Worm (Caenorhabditis elegans) whole organism, mixed stage, embryonic: Measurements from ENCODE around the gene cdc-25.3.

Source experiments
- M03D4.4 ChIP-seq: sonication (generic microtip); optimal IDR thresholded peaks from 2 replicates; lab custom pipeline; 2017; ENCODE audit warnings: mild to moderate bottlenecking, missing genetic modification characterization, missing compliant biosample characterization
- bed-3 ChIP-seq: fragments of 200-800 bp; sonication (Bioruptor generic); optimal IDR thresholded peaks from 3 replicates; lab custom pipeline; 2018; ENCODE audit warnings: mild to moderate bottlenecking, missing genetic modification characterization, moderate library complexity, missing compliant biosample characterization
- blmp-1 ChIP-seq: fragments of 150-350 bp; optimal IDR thresholded peaks from 2 replicates; lab custom pipeline; 2014; ENCODE audit warnings: missing biosample characterization, missing genetic modification characterization
- ceh-39 ChIP-seq: fragments of 150-350 bp; optimal IDR thresholded peaks from 2 replicates; lab custom pipeline; 2014; ENCODE audit warnings: missing biosample characterization, missing genetic modification characterization
- ceh-43 ChIP-seq: fragments of 200-800 bp; sonication (Bioruptor generic); optimal IDR thresholded peaks from 2 replicates; lab custom pipeline; 2018; ENCODE audit warnings: mild to moderate bottlenecking, missing genetic modification characterization, moderate library complexity, missing compliant biosample characterization
- ceh-83 ChIP-seq: fragments of 200-800 bp; sonication (Bioruptor generic); optimal IDR thresholded peaks from 2 replicates; lab custom pipeline; 2018; ENCODE audit warnings: mild to moderate bottlenecking, missing genetic modification characterization, missing compliant biosample characterization
- ces-1 ChIP-seq: fragments of 150-350 bp; optimal IDR thresholded peaks from 2 replicates; lab custom pipeline; 2014; ENCODE audit warnings: missing biosample characterization, missing genetic modification reagents, missing genetic modification characterization
- cnd-1 ChIP-seq: fragments of 200-800 bp; sonication (Bioruptor generic); optimal IDR thresholded peaks from 2 replicates; lab custom pipeline; 2018; ENCODE audit warnings: mild to moderate bottlenecking, missing genetic modification characterization, missing compliant biosample characterization
- drap-1 ChIP-seq: fragments of 200-800 bp; sonication (Bioruptor generic); optimal IDR thresholded peaks from 3 replicates; lab custom pipeline; 2018; ENCODE audit warnings: mild to moderate bottlenecking, missing genetic modification characterization, missing compliant biosample characterization
- elt-1 ChIP-seq: sonication (generic microtip); optimal IDR thresholded peaks from 2 replicates; lab custom pipeline; 2017; ENCODE audit warnings: missing genetic modification characterization, mild to moderate bottlenecking, missing compliant biosample characterization, antibody characterized with exemption, moderate library complexity, borderline replicate concordance; ENCODE audit not compliant: insufficient read depth
- elt-3 ChIP-seq: fragments of 150-350 bp; optimal IDR thresholded peaks from 2 replicates; lab custom pipeline; 2014; ENCODE audit warnings: missing biosample characterization, missing genetic modification characterization
- flh-1 ChIP-seq: fragments of 200-800 bp; sonication (Bioruptor generic); optimal IDR thresholded peaks from 2 replicates; lab custom pipeline; 2018; ENCODE audit warnings: mild to moderate bottlenecking, missing genetic modification characterization, moderate library complexity, missing compliant biosample characterization
- ham-2 ChIP-seq: fragments of 200-800 bp; sonication (Bioruptor generic); optimal IDR thresholded peaks from 2 replicates; lab custom pipeline; 2018; ENCODE audit warnings: mild to moderate bottlenecking, missing genetic modification characterization, missing compliant biosample characterization
- hlh-1 ChIP-seq: fragments of 150-350 bp; optimal IDR thresholded peaks from 2 replicates; lab custom pipeline; 2014; ENCODE audit warnings: missing biosample characterization, missing genetic modification reagents, missing genetic modification characterization
- lin-13 ChIP-seq: fragments of 150-350 bp; optimal IDR thresholded peaks from 2 replicates; lab custom pipeline; 2014; ENCODE audit warnings: missing biosample characterization, missing genetic modification characterization
- lin-32 ChIP-seq: fragments of 200-800 bp; sonication (Bioruptor generic); optimal IDR thresholded peaks from 2 replicates; lab custom pipeline; 2018; ENCODE audit warnings: mild to moderate bottlenecking, missing genetic modification characterization, missing compliant biosample characterization
- lsy-2 ChIP-seq: fragments of 150-350 bp; optimal IDR thresholded peaks from 2 replicates; lab custom pipeline; 2014; ENCODE audit warnings: missing biosample characterization, missing genetic modification characterization
- mab-5 ChIP-seq: fragments of 150-350 bp; optimal IDR thresholded peaks from 2 replicates; lab custom pipeline; 2014; ENCODE audit warnings: missing biosample characterization, missing genetic modification characterization
- mep-1 ChIP-seq: fragments of 150-350 bp; optimal IDR thresholded peaks from 2 replicates; lab custom pipeline; 2017; ENCODE audit warnings: missing biosample characterization, missing genetic modification reagents, missing genetic modification characterization, inconsistent platforms
- mls-2 ChIP-seq: sonication (generic microtip); optimal IDR thresholded peaks from 2 replicates; lab custom pipeline; 2016; ENCODE audit warnings: mild to moderate bottlenecking, missing genetic modification characterization, moderate library complexity, missing compliant biosample characterization
- nhr-12 ChIP-seq: fragments of 150-350 bp; optimal IDR thresholded peaks from 2 replicates; lab custom pipeline; 2014; ENCODE audit warnings: missing biosample characterization, missing genetic modification characterization
- nhr-2 ChIP-seq: fragments of 150-350 bp; optimal IDR thresholded peaks from 2 replicates; lab custom pipeline; 2014; ENCODE audit warnings: missing biosample characterization, missing genetic modification characterization
- nhr-237 ChIP-seq: fragments of 150-350 bp; optimal IDR thresholded peaks from 2 replicates; lab custom pipeline; 2014; ENCODE audit warnings: missing biosample characterization, missing genetic modification characterization
- nhr-28 ChIP-seq: fragments of 150-350 bp; optimal IDR thresholded peaks from 2 replicates; lab custom pipeline; 2014; ENCODE audit warnings: missing biosample characterization, missing genetic modification characterization
- nhr-76 ChIP-seq: sonication (generic microtip); optimal IDR thresholded peaks from 2 replicates; lab custom pipeline; 2017; ENCODE audit warnings: missing biosample characterization, missing genetic modification characterization
- pha-4 ChIP-seq: fragments of 150-350 bp; optimal IDR thresholded peaks from 2 replicates; lab custom pipeline; 2018; ENCODE audit warnings: missing biosample characterization, missing genetic modification reagents, missing genetic modification characterization
- sem-2 ChIP-seq: fragments of 200-800 bp; sonication (Bioruptor generic); optimal IDR thresholded peaks from 2 replicates; lab custom pipeline; 2018; ENCODE audit warnings: mild to moderate bottlenecking, missing genetic modification characterization, missing compliant biosample characterization
- snpc-4 ChIP-seq: fragments of 150-350 bp; optimal IDR thresholded peaks from 2 replicates; lab custom pipeline; 2014; ENCODE audit warnings: missing biosample characterization, missing genetic modification characterization
- sptf-1 ChIP-seq: sonication (generic microtip); optimal IDR thresholded peaks from 2 replicates; lab custom pipeline; 2017; ENCODE audit warnings: mild to moderate bottlenecking, missing genetic modification characterization, moderate library complexity, missing compliant biosample characterization
- tbx-8 ChIP-seq: fragments of 200-800 bp; sonication (Bioruptor generic); optimal IDR thresholded peaks from 2 replicates; lab custom pipeline; 2018; ENCODE audit warnings: mild to moderate bottlenecking, missing genetic modification characterization, moderate library complexity, missing compliant biosample characterization
- unc-120 ChIP-seq: sonication (generic microtip); optimal IDR thresholded peaks from 2 replicates; lab custom pipeline; 2017; ENCODE audit warnings: missing genetic modification characterization, missing compliant biosample characterization; ENCODE audit not compliant: poor library complexity, severe bottlenecking
- unc-39 ChIP-seq: fragments of 150-350 bp; optimal IDR thresholded peaks from 2 replicates; lab custom pipeline; 2014; ENCODE audit warnings: missing biosample characterization, missing genetic modification characterization
- unc-62 ChIP-seq: fragments of 150-350 bp; optimal IDR thresholded peaks from 2 replicates; lab custom pipeline; 2014; ENCODE audit warnings: missing biosample characterization, missing genetic modification reagents, missing genetic modification characterization
- zip-8 ChIP-seq: fragments of 150-350 bp; optimal IDR thresholded peaks from 2 replicates; lab custom pipeline; 2014; ENCODE audit warnings: missing biosample characterization, missing genetic modification characterization
- ztf-11 ChIP-seq: fragments of 150-350 bp; optimal IDR thresholded peaks from 2 replicates; lab custom pipeline; 2014; ENCODE audit warnings: missing biosample characterization, missing genetic modification characterization

The cdc-25.3 gene

ce11 chrIII:8937571-8937970 lies 19.8 kb upstream of the cdc-25.3 start:
- TF ChIP-seq snpc-4 (tag; lab: Kevin White, UChicago), result no peak
- peak; percentile 45 for TF ChIP-seq elt-3 (tag; lab: Kevin White, UChicago)
- peak; percentile 96 for TF ChIP-seq M03D4.4 (tag; lab: Kevin White, UChicago)
- peak; percentile 21 for TF ChIP-seq nhr-237 (tag; lab: Kevin White, UChicago)
- peak; percentile 96 for TF ChIP-seq cnd-1 (tag; lab: Kevin White, UChicago)
- peak; percentile 50 for TF ChIP-seq nhr-28 (tag; lab: Kevin White, UChicago)
- no peak for TF ChIP-seq nhr-12
- TF ChIP-seq lin-32 (GFP tag; lab: Kevin White, UChicago), result peak; percentile 93
- TF ChIP-seq lsy-2, result peak; percentile 17
- TF ChIP-seq ces-1 (GFP tag; lab: Kevin White, UChicago), result no peak
- TF ChIP-seq flh-1, result peak; percentile 84
- TF ChIP-seq mls-2 (tag; lab: Kevin White, UChicago), result peak; percentile 97
- TF ChIP-seq ceh-43 (GFP tag; lab: Kevin White, UChicago), result peak; percentile 89
- TF ChIP-seq mep-1 (tag; lab: Kevin White, UChicago), result no peak
- no peak for TF ChIP-seq nhr-2 (tag; lab: Kevin White, UChicago)
- TF ChIP-seq mab-5 (tag; lab: Kevin White, UChicago), result no peak
- peak; percentile 53 for TF ChIP-seq ceh-83 (GFP tag; lab: Kevin White, UChicago)
- TF ChIP-seq nhr-76, result no peak
- peak; percentile 62 for TF ChIP-seq hlh-1 (tag; lab: Kevin White, UChicago)
- peak; percentile 86 for TF ChIP-seq sem-2 (GFP tag; lab: Kevin White, UChicago)
- peak; percentile 70 for TF ChIP-seq tbx-8
- peak; percentile 69 for TF ChIP-seq pha-4
- TF ChIP-seq elt-1 (tag; lab: Kevin White, UChicago), result peak; percentile 28
- peak; percentile 88 for TF ChIP-seq unc-120 (tag; lab: Kevin White, UChicago)
- peak; percentile 95 for TF ChIP-seq drap-1
- peak; percentile 77 for TF ChIP-seq bed-3 (GFP tag; lab: Kevin White, UChicago)
- TF ChIP-seq zip-8 (tag; lab: Kevin White, UChicago), result peak; percentile 29
- peak; percentile 50 for TF ChIP-seq unc-62 (GFP tag; lab: Kevin White, UChicago)
- peak; percentile 31 for TF ChIP-seq ceh-39 (tag; lab: Kevin White, UChicago)
- peak; percentile 34 for TF ChIP-seq lin-13 (tag; lab: Kevin White, UChicago)
- peak; percentile 42 for TF ChIP-seq ztf-11
- peak; percentile 66 for TF ChIP-seq unc-39 (tag; lab: Kevin White, UChicago)
- TF ChIP-seq sptf-1 (tag; lab: Kevin White, UChicago), result peak; percentile 96
- TF ChIP-seq blmp-1 (tag; lab: Kevin White, UChicago), result no peak
- TF ChIP-seq ham-2 (GFP tag; lab: Kevin White, UChicago), result peak; percentile 94
- TF ChIP-seq, all 35 proteins: peak for 27

- TF ChIP-seq ceh-83 (GFP tag; lab: Kevin White, UChicago) (no peak), pha-4 (no peak), mls-2 (tag; lab: Kevin White, UChicago) (no peak), flh-1 (no peak), cnd-1 (tag; lab: Kevin White, UChicago) (no peak), lin-13 (tag; lab: Kevin White, UChicago) (no peak), lsy-2 (no peak), mep-1 (tag; lab: Kevin White, UChicago) (no peak), tbx-8 (no peak), unc-62 (GFP tag; lab: Kevin White, UChicago) (no peak), ceh-39 (tag; lab: Kevin White, UChicago) (no peak), M03D4.4 (tag; lab: Kevin White, UChicago) (no peak), lin-32 (GFP tag; lab: Kevin White, UChicago) (no peak), nhr-76 (no peak), zip-8 (tag; lab: Kevin White, UChicago) (no peak), sptf-1 (tag; lab: Kevin White, UChicago) (no peak), nhr-237 (tag; lab: Kevin White, UChicago) (no peak), ceh-43 (GFP tag; lab: Kevin White, UChicago) (no peak), nhr-12 (no peak)
These were observed 16.6 kb upstream of the cdc-25.3 start for ce11 chrIII:8934378-8934777.

ce11 chrIII:8933696-8934095 lies 16.0 kb upstream of the cdc-25.3 start:
- TF ChIP-seq nhr-12 (no peak), drap-1 (no peak), elt-1 (tag; lab: Kevin White, UChicago) (no peak), tbx-8 (no peak), sptf-1 (tag; lab: Kevin White, UChicago) (no peak), mls-2 (tag; lab: Kevin White, UChicago) (no peak), bed-3 (GFP tag; lab: Kevin White, UChicago) (no peak), nhr-2 (tag; lab: Kevin White, UChicago) (no peak), pha-4 (no peak), nhr-28 (tag; lab: Kevin White, UChicago) (no peak), hlh-1 (tag; lab: Kevin White, UChicago) (no peak), ceh-43 (GFP tag; lab: Kevin White, UChicago) (no peak), elt-3 (tag; lab: Kevin White, UChicago) (no peak), nhr-237 (tag; lab: Kevin White, UChicago) (no peak), unc-39 (tag; lab: Kevin White, UChicago) (no peak), zip-8 (tag; lab: Kevin White, UChicago) (no peak), ces-1 (GFP tag; lab: Kevin White, UChicago) (no peak)
